Worm (Caenorhabditis elegans) whole organism, L4 larva: ENCODE measurements around the gene C31C9.6.

ENCODE experiments used
- D1046.2 ChIP-seq: fragments of 200-800 bp; sonication (Bioruptor generic); IDR thresholded peaks from 2 replicates; pipeline ENCODE4 v1.3.6; 2022; ENCODE audit warnings: missing genetic modification characterization, missing compliant biosample characterization
- F10B5.3 ChIP-seq: sonication (generic microtip); optimal IDR thresholded peaks from 2 replicates; lab custom pipeline; 2016; ENCODE audit warnings: mild to moderate bottlenecking, missing genetic modification characterization, missing compliant biosample characterization
- F44E2.7 ChIP-seq: fragments of 200-800 bp; sonication (Bioruptor generic); IDR thresholded peaks from 2 replicates; pipeline ENCODE4 v2.1.2; 2022; ENCODE audit warnings: missing genetic modification characterization, missing compliant biosample characterization
- T20F7.1 ChIP-seq: fragments of 200-800 bp; sonication (Bioruptor generic); optimal IDR thresholded peaks from 2 replicates; lab custom pipeline; 2018; ENCODE audit warnings: mild to moderate bottlenecking, missing genetic modification characterization, missing compliant biosample characterization
- Y48G9A.11 ChIP-seq: fragments of 200-800 bp; sonication (Bioruptor generic); IDR thresholded peaks from 2 replicates; pipeline ENCODE4 v1.3.6; 2022; ENCODE audit warnings: missing genetic modification reagents, missing genetic modification characterization, missing compliant biosample characterization
- Y75B8A.6 ChIP-seq: fragments of 200-800 bp; sonication (Bioruptor generic); IDR thresholded peaks from 2 replicates; pipeline ENCODE4 v1.3.6; 2022; ENCODE audit warnings: missing genetic modification reagents, missing genetic modification characterization, missing compliant biosample characterization
- ZK337.2 ChIP-seq: fragments of 200-800 bp; sonication (Bioruptor generic); IDR thresholded peaks from 2 replicates; pipeline ENCODE4 v1.3.6; 2022; ENCODE audit warnings: missing genetic modification reagents, missing genetic modification characterization, missing compliant biosample characterization
- ceh-20 ChIP-seq: fragments of 200-800 bp; sonication (Bioruptor generic); IDR thresholded peaks from 2 replicates; pipeline ENCODE4 v1.3.6; 2022; ENCODE audit warnings: missing genetic modification reagents, missing genetic modification characterization, missing compliant biosample characterization
- ceh-62 ChIP-seq: sonication (generic microtip); optimal IDR thresholded peaks from 2 replicates; lab custom pipeline; 2017; ENCODE audit warnings: missing biosample characterization, missing genetic modification characterization
- cey-2 ChIP-seq: sonication (generic microtip); optimal IDR thresholded peaks from 3 replicates; lab custom pipeline; 2017; ENCODE audit warnings: missing genetic modification characterization, mild to moderate bottlenecking, missing compliant biosample characterization, antibody characterized with exemption, borderline replicate concordance; ENCODE audit not compliant: insufficient read depth
- daf-16 ChIP-seq, 3 experiments: sonication (generic microtip); optimal IDR thresholded peaks; 2 replicates each; lab custom pipeline; 2016 to 2017; ENCODE audit warnings: missing genetic modification characterization in 3 of 3, missing genetic modification reagents in 3 of 3, mild to moderate bottlenecking in 2 of 3, missing compliant biosample characterization in 2 of 3, missing biosample characterization in 1 of 3, moderate library complexity in 1 of 3
- dmd-6 ChIP-seq: fragments of 200-800 bp; sonication (Bioruptor generic); IDR thresholded peaks from 2 replicates; pipeline ENCODE4 v1.3.6; 2022; ENCODE audit warnings: missing genetic modification reagents, missing genetic modification characterization, missing compliant biosample characterization
- duxl-1 ChIP-seq: sonication (generic microtip); optimal IDR thresholded peaks from 2 replicates; lab custom pipeline; 2016; ENCODE audit warnings: mild to moderate bottlenecking, missing genetic modification characterization, moderate library complexity, missing compliant biosample characterization; ENCODE audit not compliant: poor library complexity
- dve-1 ChIP-seq: sonication (generic microtip); optimal IDR thresholded peaks from 2 replicates; lab custom pipeline; 2017; ENCODE audit warnings: antibody characterized with exemption, mild to moderate bottlenecking, missing genetic modification characterization, missing compliant biosample characterization; ENCODE audit not compliant: insufficient read depth
- egl-43 ChIP-seq: fragments of 200-800 bp; sonication (Bioruptor generic); IDR thresholded peaks from 2 replicates; pipeline ENCODE4 v1.3.6; 2022; ENCODE audit warnings: missing genetic modification reagents, missing genetic modification characterization, missing compliant biosample characterization
- fkh-10 ChIP-seq: fragments of 150-350 bp; optimal IDR thresholded peaks from 2 replicates; lab custom pipeline; 2014; ENCODE audit warnings: missing biosample characterization, missing genetic modification reagents, missing genetic modification characterization
- fos-1 ChIP-seq: fragments of 150-350 bp; optimal IDR thresholded peaks from 2 replicates; lab custom pipeline; 2014; ENCODE audit warnings: missing biosample characterization, missing genetic modification characterization
- gei-8 ChIP-seq: fragments of 200-800 bp; sonication (Bioruptor generic); optimal IDR thresholded peaks from 2 replicates; lab custom pipeline; 2018; ENCODE audit warnings: mild to moderate bottlenecking, missing genetic modification characterization, missing compliant biosample characterization
- hlh-11 ChIP-seq: fragments of 200-800 bp; sonication (Bioruptor generic); optimal IDR thresholded peaks from 2 replicates; lab custom pipeline; 2018; ENCODE audit warnings: mild to moderate bottlenecking, missing genetic modification characterization, missing compliant biosample characterization
- jun-1 ChIP-seq: fragments of 150-350 bp; optimal IDR thresholded peaks from 2 replicates; lab custom pipeline; 2014; ENCODE audit warnings: missing biosample characterization, missing genetic modification reagents, missing genetic modification characterization
- lin-13 ChIP-seq: fragments of 150-350 bp; optimal IDR thresholded peaks from 2 replicates; lab custom pipeline; 2014; ENCODE audit warnings: missing biosample characterization, missing genetic modification reagents, missing genetic modification characterization
- lin-38 ChIP-seq: fragments of 200-800 bp; sonication (Bioruptor generic); IDR thresholded peaks from 2 replicates; pipeline ENCODE4 v1.3.6; 2022; ENCODE audit warnings: missing genetic modification reagents, missing genetic modification characterization, missing compliant biosample characterization
- lsy-2 ChIP-seq, 2 experiments: fragments of 150-350 bp in 1 of 2; sonication (generic microtip) in 1 of 2; optimal IDR thresholded peaks; 2 replicates each; lab custom pipeline; 2014 to 2017; ENCODE audit warnings: missing biosample characterization in 2 of 2, missing genetic modification characterization in 2 of 2
- mdl-1 ChIP-seq, 2 experiments: fragments of 150-350 bp in 1 of 2; sonication (generic microtip) in 1 of 2; optimal IDR thresholded peaks; 2 replicates each; lab custom pipeline; 2014 to 2017; ENCODE audit warnings: missing biosample characterization in 2 of 2, missing genetic modification characterization in 2 of 2
- mep-1 ChIP-seq: fragments of 150-350 bp; sonication (generic microtip); optimal IDR thresholded peaks from 3 replicates; lab custom pipeline; 2014; ENCODE audit warnings: missing biosample characterization, missing genetic modification characterization
- mes-2 ChIP-seq: sonication (generic microtip); optimal IDR thresholded peaks from 2 replicates; lab custom pipeline; 2016; ENCODE audit warnings: missing genotype, mild to moderate bottlenecking, missing genetic modification characterization, missing compliant biosample characterization; ENCODE audit not compliant: poor library complexity, severe bottlenecking
- nhr-25 ChIP-seq: sonication (generic microtip); optimal IDR thresholded peaks from 2 replicates; lab custom pipeline; 2017; ENCODE audit warnings: missing genetic modification characterization, mild to moderate bottlenecking, missing compliant biosample characterization, antibody characterized with exemption, moderate library complexity, borderline replicate concordance; ENCODE audit not compliant: insufficient read depth
- nhr-6 ChIP-seq: fragments of 150-350 bp; optimal IDR thresholded peaks from 2 replicates; lab custom pipeline; 2014; ENCODE audit warnings: missing biosample characterization, missing genetic modification characterization
- pqm-1 ChIP-seq: sonication (generic microtip); optimal IDR thresholded peaks from 2 replicates; lab custom pipeline; 2017; ENCODE audit warnings: missing biosample characterization, missing genetic modification characterization
- rbr-2 ChIP-seq: sonication (generic microtip); optimal IDR thresholded peaks from 2 replicates; lab custom pipeline; 2016; ENCODE audit warnings: missing genotype, missing genetic modification characterization, missing compliant biosample characterization
- set-16 ChIP-seq: fragments of 200-800 bp; sonication (Bioruptor generic); IDR thresholded peaks from 2 replicates; pipeline ENCODE4 v1.3.6; 2022; ENCODE audit warnings: missing genetic modification reagents, missing genetic modification characterization, missing compliant biosample characterization
- skn-1 ChIP-seq: fragments of 150-350 bp; optimal IDR thresholded peaks from 2 replicates; lab custom pipeline; 2014; ENCODE audit warnings: missing biosample characterization, missing genetic modification characterization
- ztf-11 ChIP-seq: fragments of 150-350 bp; optimal IDR thresholded peaks from 2 replicates; lab custom pipeline; 2014; ENCODE audit warnings: missing biosample characterization, missing genetic modification characterization

C31C9.6 gene

DNA sequence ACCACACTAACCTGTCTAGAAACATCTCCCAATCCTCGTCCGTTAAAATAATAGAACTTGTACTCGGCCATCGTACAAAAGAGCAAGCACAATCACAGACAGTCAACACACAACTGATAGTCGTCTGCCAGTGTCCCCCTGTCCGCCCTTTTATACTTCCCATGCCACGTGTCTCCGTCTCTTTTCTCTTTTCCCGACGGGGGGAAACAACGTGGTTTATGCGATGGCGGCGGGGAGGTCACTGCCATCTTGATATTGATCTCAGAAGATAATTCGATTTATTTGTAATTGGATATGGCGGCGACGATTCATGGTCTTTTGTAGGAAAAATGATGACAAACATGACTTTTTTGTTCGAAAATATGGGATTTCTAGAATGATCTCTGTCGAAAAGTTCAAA lies 52.2 kb downstream of the C31C9.6 start, which contains the start of gene gst-20 (continued):
- TF ChIP-seq rbr-2 (tag; lab: Kevin White, UChicago) (no peak), ZK337.2 (GFP tag; lab: Robert Waterston, UW) (no peak), ceh-20 (no peak), D1046.2 (GFP tag; lab: Robert Waterston, UW) (no peak), mes-2 (tag; lab: Kevin White, UChicago) (no peak), lin-13 (GFP tag; lab: Kevin White, UChicago) (no peak), nhr-6 (tag; lab: Kevin White, UChicago) (peak; percentile 22), jun-1 (tag; lab: Kevin White, UChicago) (no peak), Y48G9A.11 (GFP tag; lab: Robert Waterston, UW) (no peak), gei-8 (GFP tag; lab: Kevin White, UChicago) (no peak), fkh-10 (GFP tag; lab: Kevin White, UChicago) (no peak), F44E2.7 (GFP tag; lab: Robert Waterston, UW) (no peak), hlh-11 (tag; lab: Kevin White, UChicago) (peak; percentile 78), pqm-1 (tag; lab: Kevin White, UChicago) (peak; percentile 62), skn-1 (tag; lab: Kevin White, UChicago) (no peak), T20F7.1 (GFP tag; lab: Kevin White, UChicago) (no peak), dmd-6 (GFP tag; lab: Robert Waterston, UW) (peak; percentile 79), egl-43 (GFP tag; lab: Robert Waterston, UW) (no peak), ceh-62 (no peak), lin-38 (GFP tag; lab: Robert Waterston, UW) (no peak), lsy-2 (tag; optimal IDR thresholded peaks at IDR 0.05; lab: Kevin White, UChicago) (peak in 1 of 2 experiments; percentile 18), Y75B8A.6 (GFP tag; lab: Robert Waterston, UW) (no peak), fos-1 (tag; lab: Kevin White, UChicago) (no peak), daf-16 (GFP tag; optimal IDR thresholded peaks at IDR 0.05; lab: Kevin White, UChicago) (no peak), daf-16 (tag; optimal IDR thresholded peaks at IDR 0.05; lab: Kevin White, UChicago) (peak; percentile 84), mep-1 (tag; lab: Kevin White, UChicago) (no peak), cey-2 (no peak), dve-1 (tag; lab: Kevin White, UChicago) (peak; percentile 75), F10B5.3 (tag; lab: Kevin White, UChicago) (no peak), nhr-25 (tag; lab: Kevin White, UChicago) (no peak), duxl-1 (no peak), set-16 (GFP tag; lab: Robert Waterston, UW) (no peak), ztf-11 (tag; lab: Kevin White, UChicago) (no peak), mdl-1 (tag; optimal IDR thresholded peaks at IDR 0.05; lab: Kevin White, UChicago) (peak in 1 of 2 experiments; percentile 85)
